Fruit fly (Drosophila melanogaster) S2 (cell line): ENCODE results near the gene PIG-P.

ENCODE experiments used
- CG8478 ChIP-seq: fragments of >200 bp; optimal IDR thresholded peaks from 2 replicates; lab custom pipeline; 2018
- CTCF ChIP-seq, 2 experiments: fragments of >200 bp; optimal IDR thresholded peaks; 2 replicates each; lab custom pipeline; 2018

The PIG-P gene

DNA sequence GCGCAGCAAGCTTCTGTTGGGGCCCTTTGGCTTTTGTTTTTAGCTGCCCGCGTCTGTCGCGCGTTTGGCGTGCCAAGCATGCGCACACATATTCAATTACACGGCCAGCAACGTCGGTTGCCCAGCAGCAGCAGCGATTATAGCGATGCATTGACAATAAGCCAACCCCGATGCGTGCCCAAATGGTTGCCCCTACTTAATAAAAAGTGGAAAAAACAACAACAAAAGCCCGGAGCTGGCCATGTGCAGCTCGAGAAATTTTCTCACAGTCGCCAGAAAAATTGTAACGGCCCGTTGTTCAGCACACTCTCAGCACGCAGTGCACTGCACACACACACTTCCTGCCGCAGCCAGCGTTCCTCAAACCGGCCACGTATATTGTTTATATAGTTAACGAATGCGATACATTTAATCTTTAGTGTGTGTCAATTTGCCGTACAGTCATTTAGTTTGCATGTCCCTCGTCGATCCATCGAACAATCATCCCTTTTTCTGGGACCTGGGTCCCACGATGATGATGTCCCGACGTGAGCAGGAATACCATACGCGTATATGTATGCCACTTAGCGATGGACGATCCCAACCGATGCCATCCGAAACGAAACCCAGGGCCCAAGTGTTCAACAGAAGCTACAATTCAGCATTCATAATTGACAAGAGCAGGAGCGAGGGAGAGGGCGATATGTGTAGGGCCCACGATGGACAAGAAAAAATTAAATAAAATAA is 23.2 kb downstream of the PIG-P start:
- TF ChIP-seq CG8478 (lab: Kevin White, UChicago), result no peak
- TF ChIP-seq CTCF (optimal IDR thresholded peaks at IDR 0.05; lab: Kevin White, UChicago), result no peak

dm6 chr3R:26032611-26033001 is 25.4 kb downstream of the PIG-P start:
- no peak for TF ChIP-seq CTCF (optimal IDR thresholded peaks at IDR 0.05; lab: Kevin White, UChicago)
- no peak for TF ChIP-seq CG8478 (lab: Kevin White, UChicago)

DNA sequence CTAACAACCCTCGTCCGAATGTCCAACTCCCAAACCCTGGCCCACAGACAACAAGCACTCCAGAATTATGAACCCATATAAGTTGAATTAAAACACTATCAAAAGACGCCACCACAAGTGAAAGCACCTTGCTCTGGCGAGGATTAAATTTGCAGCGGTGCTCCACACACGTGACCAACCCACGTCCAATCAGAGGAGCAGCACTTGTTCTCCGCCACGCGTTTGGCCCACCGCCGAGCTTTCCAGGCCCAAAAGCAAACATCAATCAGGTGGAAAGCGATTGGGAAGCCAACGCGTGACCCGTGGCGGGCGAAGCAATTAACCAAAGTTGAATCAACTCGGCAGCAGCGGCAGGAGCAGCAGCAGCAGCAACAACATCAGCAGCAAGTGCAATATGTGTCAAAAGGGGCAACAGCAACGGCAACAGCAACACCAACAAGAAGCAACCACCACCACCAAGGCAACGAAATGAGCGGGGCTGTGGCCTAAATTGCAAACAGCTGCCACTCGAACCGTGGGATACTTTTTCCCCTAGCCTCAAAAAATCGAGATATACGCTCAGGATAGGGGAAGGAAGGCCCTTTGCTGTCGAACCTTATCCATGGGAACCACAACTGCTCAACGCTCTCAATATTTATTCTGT is 25.9 kb downstream of the PIG-P start:
- TF ChIP-seq CTCF (optimal IDR thresholded peaks at IDR 0.05; lab: Kevin White, UChicago) (no peak), CG8478 (lab: Kevin White, UChicago) (no peak)

- TF ChIP-seq CTCF (optimal IDR thresholded peaks at IDR 0.05; lab: Kevin White, UChicago), result no peak
- TF ChIP-seq CG8478 (lab: Kevin White, UChicago), result no peak
These were observed 27.5 kb downstream of the PIG-P start for dm6 chr3R:26030562-26030961.

dm6 chr3R:26027903-26028302 is 30.1 kb downstream of the PIG-P start:
- TF ChIP-seq CG8478 (lab: Kevin White, UChicago) (no peak), CTCF (optimal IDR thresholded peaks at IDR 0.05; lab: Kevin White, UChicago) (no peak)

DNA sequence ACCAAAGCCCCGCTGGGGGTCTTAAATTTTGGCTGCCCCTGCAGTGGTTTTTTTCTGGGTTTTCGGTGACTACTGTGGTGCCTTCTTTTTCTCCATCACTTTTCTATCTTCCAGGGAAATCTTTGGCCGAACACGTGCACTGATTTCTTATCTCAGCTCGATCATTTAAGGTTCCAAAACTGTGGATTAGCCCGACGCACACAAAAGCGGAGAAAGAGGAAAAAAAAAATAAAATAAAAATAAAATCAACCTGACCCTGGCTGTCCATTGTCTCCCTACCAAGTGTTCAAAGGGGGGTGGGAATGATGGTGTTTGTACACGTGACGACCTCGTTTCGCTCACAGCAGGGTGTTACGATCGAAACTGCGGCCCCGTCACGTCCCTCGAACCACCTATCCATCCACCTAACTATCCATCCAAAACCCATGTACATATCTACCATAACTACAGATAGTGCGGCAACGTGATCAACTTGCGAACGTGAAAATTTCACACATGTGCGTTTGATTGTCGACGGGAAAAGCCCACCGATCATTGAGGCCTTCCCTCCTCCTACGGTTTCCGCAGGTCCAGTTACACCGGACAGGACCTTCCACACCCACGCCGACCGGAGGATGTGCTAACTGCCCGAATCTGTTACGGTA is 31.3 kb downstream of the PIG-P start:
- TF ChIP-seq CG8478 (lab: Kevin White, UChicago) (no peak), CTCF (optimal IDR thresholded peaks at IDR 0.05; lab: Kevin White, UChicago) (no peak)

DNA sequence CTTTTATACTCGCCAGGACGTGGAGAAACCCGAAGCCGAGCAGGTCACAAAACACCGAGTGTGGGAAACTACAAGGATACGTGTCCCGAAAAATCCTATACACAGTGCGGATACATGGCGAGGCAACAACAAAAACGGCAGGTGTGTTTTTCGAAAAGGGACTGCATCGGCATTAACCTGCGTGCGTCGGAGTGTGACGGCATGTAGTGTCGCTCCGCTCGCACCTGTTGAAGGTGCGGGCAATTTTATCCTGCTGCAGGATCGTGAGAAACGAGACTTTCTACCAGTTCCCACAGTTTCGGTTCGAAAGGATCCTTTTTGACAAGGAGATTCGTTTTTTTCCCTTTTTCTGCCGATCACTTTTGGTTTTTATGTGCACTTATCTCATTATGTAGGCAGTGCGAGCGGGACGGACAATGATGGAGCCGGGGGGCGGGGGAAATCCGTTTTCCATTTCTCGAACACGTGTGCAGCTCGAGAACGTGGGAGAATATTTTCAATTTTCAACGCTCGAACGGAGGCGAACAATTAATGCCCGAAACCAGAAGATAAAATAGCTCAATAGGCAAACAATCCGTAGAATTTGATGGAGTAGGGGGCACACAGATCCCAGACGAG is 33.3 kb downstream of the PIG-P start:
- TF ChIP-seq CG8478 (lab: Kevin White, UChicago) (no peak), CTCF (optimal IDR thresholded peaks at IDR 0.05; lab: Kevin White, UChicago) (no peak)

dm6 chr3R:26023252-26023651 is 34.8 kb downstream of the PIG-P start:
- TF ChIP-seq CTCF (optimal IDR thresholded peaks at IDR 0.05; lab: Kevin White, UChicago) (no peak), CG8478 (lab: Kevin White, UChicago) (no peak)

- TF ChIP-seq CG8478 (lab: Kevin White, UChicago), result no peak
- TF ChIP-seq CTCF (optimal IDR thresholded peaks at IDR 0.05; lab: Kevin White, UChicago), result no peak
These were observed 36.7 kb downstream of the PIG-P start for dm6 chr3R:26021195-26021914.

DNA sequence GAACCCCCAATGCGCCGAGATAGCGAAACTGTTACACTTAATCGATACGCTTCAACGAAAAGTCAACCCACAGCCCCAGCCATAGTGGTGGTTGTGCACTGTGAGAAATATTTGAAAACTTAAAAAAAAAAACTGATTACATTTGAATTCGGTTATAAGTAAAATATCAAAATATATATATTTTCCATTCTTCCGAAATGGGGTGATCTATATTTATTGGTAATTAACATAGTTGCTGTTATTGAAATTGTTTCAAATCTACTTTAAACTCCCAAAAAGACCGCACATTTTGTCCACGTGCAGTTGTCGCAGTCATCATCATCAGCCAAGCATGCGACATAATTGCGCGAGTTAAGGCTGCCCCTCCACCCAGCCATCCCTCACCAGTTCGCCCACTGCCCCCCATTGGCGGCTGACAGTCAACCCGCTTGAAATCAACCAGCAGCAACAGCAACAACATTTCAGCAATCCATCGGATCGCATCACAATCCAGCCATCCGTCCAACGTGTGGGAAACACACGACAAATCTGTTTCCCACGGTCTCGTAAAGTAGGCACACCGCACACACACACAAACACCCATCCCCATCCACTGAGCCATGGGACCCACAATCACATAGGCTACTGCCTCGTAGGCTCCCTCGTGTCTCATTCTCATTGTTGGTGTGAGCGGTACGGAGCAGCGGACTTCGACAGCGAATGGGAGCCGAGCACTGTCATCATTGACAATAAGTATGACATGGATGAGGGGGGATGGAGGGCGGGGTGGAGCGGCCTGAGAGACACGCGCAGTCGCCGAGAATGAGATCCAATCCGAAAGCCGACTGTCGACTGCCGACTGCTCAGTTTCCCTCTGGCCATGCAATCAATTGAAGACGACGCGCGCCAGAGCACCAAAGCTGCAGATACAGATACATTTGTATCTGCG is 37.5 kb downstream of the PIG-P start:
- no peak for TF ChIP-seq CG8478 (lab: Kevin White, UChicago)

DNA sequence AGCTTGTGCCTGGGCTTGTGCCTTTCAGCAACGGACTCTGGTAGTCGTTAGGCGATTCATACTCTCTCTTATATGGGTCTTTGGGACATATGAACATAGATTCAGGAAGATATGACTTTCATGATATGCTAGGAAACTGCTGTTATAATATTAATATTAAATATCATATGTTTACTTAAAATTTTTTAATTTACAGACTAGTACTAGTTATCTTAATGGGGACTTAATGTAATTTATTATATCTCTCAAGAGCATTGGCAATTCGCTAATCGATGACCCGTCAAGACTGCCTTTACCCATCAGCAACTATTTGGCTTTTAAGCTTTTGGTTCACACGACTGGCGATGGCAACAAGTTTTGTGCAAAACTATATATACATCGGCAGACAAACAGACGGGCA is 38.8 kb downstream of the PIG-P start:
- TF ChIP-seq CG8478 (lab: Kevin White, UChicago), result no peak
- no peak for TF ChIP-seq CTCF (optimal IDR thresholded peaks at IDR 0.05; lab: Kevin White, UChicago)

dm6 chr3R:26017771-26018731 is 40.0 kb downstream of the PIG-P start:
- TF ChIP-seq CG8478 (lab: Kevin White, UChicago), result no peak
- no peak for TF ChIP-seq CTCF (optimal IDR thresholded peaks at IDR 0.05; lab: Kevin White, UChicago)
